Fruit fly (Drosophila melanogaster) whole organism, prepupa: ENCODE results near the gene Clamp.

ENCODE experiments used
- CG10669 ChIP-seq: fragments of 200-800 bp; sonication (Bioruptor generic); optimal IDR thresholded peaks from 3 replicates; lab custom pipeline; 2018; ENCODE audit warnings: missing biosample characterization, mild to moderate bottlenecking, missing genetic modification characterization, moderate library complexity
- CG11294 ChIP-seq: fragments of 200-800 bp; sonication (Bioruptor generic); IDR thresholded peaks from 2 replicates; pipeline ENCODE4 v1.3.6; 2022; ENCODE audit warnings: missing biosample characterization, missing genetic modification characterization
- CG11762 ChIP-seq: fragments of 200-800 bp; sonication (Bioruptor generic); optimal IDR thresholded peaks from 3 replicates; lab custom pipeline; 2016; ENCODE audit warnings: missing biosample characterization, missing genetic modification characterization; ENCODE audit not compliant: insufficient read depth
- CG15336 ChIP-seq: fragments of 200-800 bp; sonication (Bioruptor generic); IDR thresholded peaks from 2 replicates; pipeline ENCODE4 v1.3.6; 2022; ENCODE audit warnings: missing biosample characterization, missing genetic modification characterization
- CG1621 ChIP-seq: fragments of 200-800 bp; sonication (Bioruptor generic); optimal IDR thresholded peaks from 3 replicates; lab custom pipeline; 2018; ENCODE audit warnings: missing biosample characterization, mild to moderate bottlenecking, missing genetic modification characterization
- CG3032 ChIP-seq: fragments of 200-800 bp; optimal IDR thresholded peaks from 2 replicates; lab custom pipeline; 2019; ENCODE audit warnings: missing biosample characterization, mild to moderate bottlenecking, missing genetic modification characterization, moderate library complexity
- CG31627 ChIP-seq: fragments of 200-800 bp; sonication (Bioruptor generic); optimal IDR thresholded peaks from 3 replicates; lab custom pipeline; 2016; ENCODE audit warnings: missing biosample characterization, missing genetic modification characterization
- CG32006 ChIP-seq: fragments of 200-800 bp; sonication (Bioruptor generic); optimal IDR thresholded peaks from 3 replicates; lab custom pipeline; 2017; ENCODE audit warnings: missing biosample characterization, mild to moderate bottlenecking, missing genetic modification characterization
- CG3919 ChIP-seq: fragments of 200-800 bp; sonication (Bioruptor generic); optimal IDR thresholded peaks from 3 replicates; lab custom pipeline; 2016; ENCODE audit warnings: missing biosample characterization, missing genetic modification characterization
- CG4318 ChIP-seq: fragments of 200-800 bp; sonication (Bioruptor generic); optimal IDR thresholded peaks from 3 replicates; lab custom pipeline; 2017; ENCODE audit warnings: missing biosample characterization, mild to moderate bottlenecking, missing genetic modification characterization
- CG6163 ChIP-seq: fragments of 200-800 bp; sonication (Bioruptor generic); IDR thresholded peaks from 3 replicates; pipeline ENCODE4 v1.3.6; 2022; ENCODE audit warnings: missing biosample characterization, missing genetic modification characterization
- CG6276 ChIP-seq: fragments of 200-800 bp; sonication (Bioruptor generic); optimal IDR thresholded peaks from 2 replicates; lab custom pipeline; 2017; ENCODE audit warnings: missing biosample characterization, mild to moderate bottlenecking, missing genetic modification characterization
- CG6792 ChIP-seq: fragments of 200-800 bp; sonication (Bioruptor generic); optimal IDR thresholded peaks from 3 replicates; lab custom pipeline; 2016; ENCODE audit warnings: missing biosample characterization, missing genetic modification characterization
- CG6808 ChIP-seq: fragments of 200-800 bp; sonication (Bioruptor generic); optimal IDR thresholded peaks from 3 replicates; lab custom pipeline; 2017; ENCODE audit warnings: missing biosample characterization, missing genetic modification characterization, mild to moderate bottlenecking, moderate library complexity, missing genetic modification reagents
- CG6854 ChIP-seq: fragments of 200-800 bp; sonication (Bioruptor generic); optimal IDR thresholded peaks from 2 replicates; lab custom pipeline; 2017; ENCODE audit warnings: missing biosample characterization, mild to moderate bottlenecking, missing genetic modification characterization
- CG7368 ChIP-seq: fragments of 200-800 bp; sonication (Bioruptor generic); optimal IDR thresholded peaks from 3 replicates; lab custom pipeline; 2016; ENCODE audit warnings: missing biosample characterization, missing genetic modification characterization
- CG8119 ChIP-seq: fragments of 200-800 bp; sonication (Bioruptor generic); IDR thresholded peaks from 3 replicates; pipeline ENCODE4 v1.3.6; 2022; ENCODE audit warnings: missing biosample characterization, missing genetic modification characterization
- CG8319 ChIP-seq: fragments of 200-800 bp; sonication (Bioruptor generic); optimal IDR thresholded peaks from 3 replicates; lab custom pipeline; 2016; ENCODE audit warnings: missing biosample characterization, missing genetic modification characterization
- CG9139 ChIP-seq: fragments of 200-800 bp; sonication (Bioruptor generic); optimal IDR thresholded peaks from 3 replicates; lab custom pipeline; 2017; ENCODE audit warnings: missing biosample characterization, mild to moderate bottlenecking, missing genetic modification characterization
- Eip75B ChIP-seq: fragments of 200-800 bp; sonication (Bioruptor generic); optimal IDR thresholded peaks from 3 replicates; lab custom pipeline; 2016; ENCODE audit warnings: missing biosample characterization, missing genetic modification characterization
- Eip78C ChIP-seq: fragments of 200-800 bp; sonication (Bioruptor generic); peaks from one replicate; lab custom pipeline; 2016; ENCODE audit warnings: missing biosample characterization, missing genetic modification characterization
- Eip93F ChIP-seq: fragments of 200-800 bp; sonication (Bioruptor generic); optimal IDR thresholded peaks from 2 replicates; lab custom pipeline; 2016; ENCODE audit warnings: missing biosample characterization, mild to moderate bottlenecking, missing genetic modification characterization
- Ets21C ChIP-seq: fragments of 200-800 bp; sonication (Bioruptor generic); optimal IDR thresholded peaks from 3 replicates; lab custom pipeline; 2016; ENCODE audit warnings: missing biosample characterization, missing genetic modification characterization
- Gug ChIP-seq: fragments of 200-800 bp; sonication (Bioruptor generic); IDR thresholded peaks from 2 replicates; pipeline ENCODE4 v1.3.6; 2022; ENCODE audit warnings: missing biosample characterization, missing genetic modification characterization
- Hr39 ChIP-seq: fragments of 200-800 bp; sonication (Bioruptor generic); optimal IDR thresholded peaks from 2 replicates; lab custom pipeline; 2016; ENCODE audit warnings: missing biosample characterization, missing genetic modification characterization
- Hr4 ChIP-seq: fragments of 200-800 bp; sonication (Bioruptor generic); optimal IDR thresholded peaks from 3 replicates; lab custom pipeline; 2016; ENCODE audit warnings: missing biosample characterization, missing genetic modification characterization
- Lpt ChIP-seq: fragments of 200-800 bp; sonication (Bioruptor generic); optimal IDR thresholded peaks from 3 replicates; lab custom pipeline; 2016; ENCODE audit warnings: missing biosample characterization, missing genetic modification characterization
- Met ChIP-seq: fragments of 200-800 bp; sonication (Bioruptor generic); optimal IDR thresholded peaks from 3 replicates; lab custom pipeline; 2016; ENCODE audit warnings: missing biosample characterization, missing genetic modification characterization
- OdsH ChIP-seq: fragments of 200-800 bp; sonication (Bioruptor generic); optimal IDR thresholded peaks from 3 replicates; lab custom pipeline; 2016; ENCODE audit warnings: missing biosample characterization, missing genetic modification characterization
- Sox102F ChIP-seq: fragments of 200-800 bp; sonication (Bioruptor generic); optimal IDR thresholded peaks from 2 replicates; lab custom pipeline; 2016; ENCODE audit warnings: missing biosample characterization, mild to moderate bottlenecking, missing genetic modification characterization
- Sox14 ChIP-seq: fragments of 200-800 bp; sonication (Bioruptor generic); optimal IDR thresholded peaks from 3 replicates; lab custom pipeline; 2016; ENCODE audit warnings: missing biosample characterization, missing genetic modification characterization
- Sox15 ChIP-seq: fragments of 200-800 bp; sonication (Bioruptor generic); optimal IDR thresholded peaks from 3 replicates; lab custom pipeline; 2016; ENCODE audit warnings: missing biosample characterization, missing genetic modification characterization
- achi ChIP-seq: fragments of 200-800 bp; sonication (Bioruptor generic); optimal IDR thresholded peaks from 3 replicates; lab custom pipeline; 2016; ENCODE audit warnings: missing biosample characterization, missing genetic modification characterization
- acj6 ChIP-seq: fragments of 200-800 bp; sonication (Bioruptor generic); optimal IDR thresholded peaks from 3 replicates; lab custom pipeline; 2016; ENCODE audit warnings: missing biosample characterization, missing genetic modification characterization
- cyc ChIP-seq: fragments of 200-800 bp; sonication (Bioruptor generic); optimal IDR thresholded peaks from 3 replicates; lab custom pipeline; 2016; ENCODE audit warnings: missing biosample characterization, missing genetic modification characterization
- dac ChIP-seq: fragments of 200-800 bp; sonication (Bioruptor generic); optimal IDR thresholded peaks from 2 replicates; lab custom pipeline; 2017; ENCODE audit warnings: missing biosample characterization, mild to moderate bottlenecking, missing genetic modification characterization
- eg ChIP-seq: fragments of 200-800 bp; sonication (Bioruptor generic); IDR thresholded peaks from 3 replicates; pipeline ENCODE4 v1.3.6; 2022; ENCODE audit warnings: missing biosample characterization, missing genetic modification characterization
- esn ChIP-seq: fragments of 200-800 bp; sonication (Bioruptor generic); optimal IDR thresholded peaks from 2 replicates; lab custom pipeline; 2016; ENCODE audit warnings: missing biosample characterization, mild to moderate bottlenecking, missing genetic modification characterization, moderate library complexity
- fd59A ChIP-seq: fragments of 200-800 bp; sonication (Bioruptor generic); optimal IDR thresholded peaks from 2 replicates; lab custom pipeline; 2017; ENCODE audit warnings: missing biosample characterization, mild to moderate bottlenecking, missing genetic modification characterization, missing genetic modification reagents
- fd85E ChIP-seq: fragments of 200-800 bp; sonication (Bioruptor generic); optimal IDR thresholded peaks from 3 replicates; lab custom pipeline; 2016; ENCODE audit warnings: missing biosample characterization, missing genetic modification characterization
- fkh ChIP-seq: fragments of 200-800 bp; sonication (Bioruptor generic); optimal IDR thresholded peaks from 3 replicates; lab custom pipeline; 2017; ENCODE audit warnings: missing biosample characterization, mild to moderate bottlenecking, missing genetic modification characterization, moderate library complexity
- lz ChIP-seq: fragments of 200-800 bp; sonication (Bioruptor generic); optimal IDR thresholded peaks from 3 replicates; lab custom pipeline; 2016; ENCODE audit warnings: missing biosample characterization, missing genetic modification characterization
- net ChIP-seq: fragments of 200-800 bp; sonication (Bioruptor generic); optimal IDR thresholded peaks from 3 replicates; lab custom pipeline; 2016; ENCODE audit warnings: missing biosample characterization, missing genetic modification characterization
- pdm3 ChIP-seq: fragments of 200-800 bp; sonication (Bioruptor generic); optimal IDR thresholded peaks from 3 replicates; lab custom pipeline; 2016; ENCODE audit warnings: missing biosample characterization, missing genetic modification characterization
- spab ChIP-seq: fragments of 200-800 bp; sonication (Bioruptor generic); optimal IDR thresholded peaks from 2 replicates; lab custom pipeline; 2017; ENCODE audit warnings: missing biosample characterization, mild to moderate bottlenecking, missing genetic modification characterization, missing genetic modification reagents
- ss ChIP-seq, 2 experiments: fragments of 200-800 bp; sonication (Bioruptor generic); optimal IDR thresholded peaks; 2 replicates in 1 of 2; 3 replicates in 1 of 2; lab custom pipeline; 2017 to 2018; ENCODE audit warnings: mild to moderate bottlenecking in 2 of 2, missing biosample characterization in 2 of 2, missing genetic modification characterization in 2 of 2, moderate library complexity in 1 of 2
- vri ChIP-seq: fragments of 200-800 bp; sonication (Bioruptor generic); optimal IDR thresholded peaks from 3 replicates; lab custom pipeline; 2016; ENCODE audit warnings: missing biosample characterization, mild to moderate bottlenecking, missing genetic modification characterization

Clamp gene

dm6 chr2L:22134091-22134730, 34.7 kb downstream of the Clamp start:
- TF ChIP-seq CG1621 (tag; lab: Kevin White, UChicago) = no peak
- TF ChIP-seq ss (GFP tag; optimal IDR thresholded peaks at IDR 0.05; lab: Kevin White, UChicago) = peak in 1 of 2 experiments; percentile 55
- peak; percentile 84 for TF ChIP-seq Sox14 (GFP tag; lab: Kevin White, UChicago)
- no peak for TF ChIP-seq CG8319 (GFP tag; lab: Kevin White, UChicago)
- peak; percentile 20 for TF ChIP-seq CG6808
- TF ChIP-seq CG6854 (GFP tag; lab: Kevin White, UChicago) = peak; percentile 3
- peak; percentile 20 for TF ChIP-seq CG6276 (GFP tag; lab: Kevin White, UChicago)
- TF ChIP-seq CG15336 (GFP tag; lab: Robert Waterston, UW) = peak; percentile 49; the same call in 1 of the 2 replicates
- no peak for TF ChIP-seq OdsH
- TF ChIP-seq Eip78C (GFP tag; lab: Kevin White, UChicago) = peak; percentile 76
- TF ChIP-seq vri = peak; percentile 24
- no peak for TF ChIP-seq Lpt (GFP tag; lab: Kevin White, UChicago)
- peak; percentile 45 for TF ChIP-seq Sox102F (GFP tag; lab: Kevin White, UChicago)
- no peak for TF ChIP-seq Eip93F (GFP tag; lab: Kevin White, UChicago)
- TF ChIP-seq CG8119 (GFP tag; lab: Robert Waterston, UW) = peak; percentile 52; the same call in 1 of the 3 replicates
- no peak for TF ChIP-seq Met (GFP tag; lab: Kevin White, UChicago)
- peak; percentile 18 for TF ChIP-seq CG9139 (GFP tag; lab: Kevin White, UChicago)

- TF ChIP-seq Hr39 (no peak), CG6792 (GFP tag; lab: Kevin White, UChicago) (no peak), lz (GFP tag; lab: Kevin White, UChicago) (no peak), CG7368 (no peak), CG4318 (no peak), spab (no peak), CG6163 (no peak), Sox14 (GFP tag; lab: Kevin White, UChicago) (no peak), Eip78C (GFP tag; lab: Kevin White, UChicago) (peak; percentile 58), CG32006 (peak; percentile 36), CG3919 (GFP tag; lab: Kevin White, UChicago) (no peak)
These were observed 36.0 kb downstream of the Clamp start for dm6 chr2L:22132984-22133383.

- TF ChIP-seq Hr39 (peak; percentile 22), net (GFP tag; lab: Kevin White, UChicago) (no peak), Sox14 (GFP tag; lab: Kevin White, UChicago) (no peak), Sox15 (GFP tag; lab: Kevin White, UChicago) (no peak), achi (GFP tag; lab: Kevin White, UChicago) (no peak), lz (GFP tag; lab: Kevin White, UChicago) (peak; percentile 17), acj6 (GFP tag; lab: Kevin White, UChicago) (no peak), CG11762 (no peak), CG6163 (no peak), CG7368 (no peak), eg (no peak), CG8319 (GFP tag; lab: Kevin White, UChicago) (no peak), CG3032 (tag; lab: Kevin White, UChicago) (peak; percentile 13), Eip75B (GFP tag; lab: Kevin White, UChicago) (no peak), CG31627 (no peak), vri (no peak), CG10669 (no peak), esn (GFP tag; lab: Kevin White, UChicago) (peak; percentile 14), Eip78C (GFP tag; lab: Kevin White, UChicago) (no peak), CG11294 (GFP tag; lab: Robert Waterston, UW) (no peak), dac (GFP tag; lab: Kevin White, UChicago) (no peak), fd59A (GFP tag; lab: Kevin White, UChicago) (no peak), Gug (GFP tag; lab: Robert Waterston, UW) (no peak), pdm3 (GFP tag; lab: Kevin White, UChicago) (peak; percentile 8), cyc (GFP tag; lab: Kevin White, UChicago) (no peak), Ets21C (GFP tag; lab: Kevin White, UChicago) (no peak), Eip93F (GFP tag; lab: Kevin White, UChicago) (no peak), fd85E (GFP tag; lab: Kevin White, UChicago) (no peak), fkh (GFP tag; lab: Kevin White, UChicago) (peak; percentile 42), ss (GFP tag; optimal IDR thresholded peaks at IDR 0.05; lab: Kevin White, UChicago) (peak in 1 of 2 experiments; percentile 11), Hr4 (GFP tag; lab: Kevin White, UChicago) (no peak)
These were observed 37.7 kb downstream of the Clamp start, which contains the start of gene CG42748 for dm6 chr2L:22131171-22131675. CG42748 (plus strand) TSS chr2L:22131221.
